Fruit fly (Drosophila melanogaster) whole organism, embryonic: Measurements from ENCODE around the gene Gfat2.
A peak's percentile ranks its signal among the peaks of the same experiment; 100 is the strongest.

ENCODE experiments used
- Abd-B ChIP-seq: fragments of 200-800 bp; sonication (Bioruptor generic); optimal IDR thresholded peaks from 2 replicates; lab custom pipeline; 2018; ENCODE audit warnings: missing biosample characterization, mild to moderate bottlenecking, missing genetic modification characterization, moderate library complexity
- Antp ChIP-seq: fragments of 200-800 bp; sonication (Bioruptor generic); optimal IDR thresholded peaks from 3 replicates; lab custom pipeline; 2016; ENCODE audit warnings: missing biosample characterization, missing genetic modification characterization
- Asciz ChIP-seq: fragments of 200-800 bp; sonication (Bioruptor generic); optimal IDR thresholded peaks from 2 replicates; lab custom pipeline; 2017; ENCODE audit warnings: missing biosample characterization, mild to moderate bottlenecking, missing genetic modification characterization, missing genetic modification reagents
- Atf3 ChIP-seq: fragments of 200-800 bp; sonication (Bioruptor generic); optimal IDR thresholded peaks from 3 replicates; lab custom pipeline; 2016; ENCODE audit warnings: missing biosample characterization, missing genetic modification characterization
- Awh ChIP-seq: fragments of 200-800 bp; sonication (Bioruptor generic); IDR thresholded peaks from 2 replicates; pipeline ENCODE4, ENCODE4 v1.3.6; 2022; ENCODE audit warnings: missing biosample characterization, missing genetic modification characterization
- C15 ChIP-seq: fragments of 200-800 bp; sonication (Bioruptor generic); IDR thresholded peaks from 3 replicates; pipeline ENCODE4 v1.3.6; 2022; ENCODE audit warnings: missing biosample characterization, missing genetic modification characterization
- CG10979 ChIP-seq: fragments of 200-800 bp; sonication (Bioruptor generic); optimal IDR thresholded peaks from 2 replicates; lab custom pipeline; 2018; ENCODE audit warnings: missing biosample characterization, mild to moderate bottlenecking, missing genetic modification characterization, moderate library complexity
- CG11247 ChIP-seq: fragments of 200-800 bp; sonication (Bioruptor generic); IDR thresholded peaks from 2 replicates; pipeline ENCODE4 v1.3.6; 2022; ENCODE audit warnings: missing biosample characterization, missing genetic modification characterization
- CG11398 ChIP-seq: fragments of 200-800 bp; sonication (Bioruptor generic); optimal IDR thresholded peaks from 2 replicates; lab custom pipeline; 2016; ENCODE audit warnings: missing biosample characterization, missing genetic modification characterization
- CG14050 ChIP-seq: fragments of 200-800 bp; sonication (Bioruptor generic); IDR thresholded peaks from 3 replicates; pipeline ENCODE4 v1.3.6; 2022; ENCODE audit warnings: missing biosample characterization, missing genetic modification characterization
- CG1602 ChIP-seq: fragments of 200-800 bp; sonication (Bioruptor generic); optimal IDR thresholded peaks from 3 replicates; lab custom pipeline; 2016; ENCODE audit warnings: missing biosample characterization, missing genetic modification characterization
- CG1647 ChIP-seq: fragments of 200-800 bp; sonication (Bioruptor generic); optimal IDR thresholded peaks from 3 replicates; lab custom pipeline; 2016; ENCODE audit warnings: missing biosample characterization, missing genetic modification characterization
- CG16813 ChIP-seq: fragments of 200-800 bp; sonication (Bioruptor generic); IDR thresholded peaks from 3 replicates; pipeline ENCODE4 v1.3.6; 2022; ENCODE audit warnings: missing biosample characterization, missing genetic modification characterization; ENCODE audit not compliant: partially characterized antibody
- CG18011 ChIP-seq: fragments of 200-800 bp; sonication (Bioruptor generic); optimal IDR thresholded peaks from 2 replicates; lab custom pipeline; 2017; ENCODE audit warnings: missing biosample characterization, missing genetic modification characterization, mild to moderate bottlenecking, moderate library complexity, missing genotype
- CG4424 ChIP-seq: fragments of 200-800 bp; sonication (Bioruptor generic); optimal IDR thresholded peaks from 3 replicates; lab custom pipeline; 2016; ENCODE audit warnings: missing biosample characterization, missing genetic modification characterization
- CG6765 ChIP-seq: fragments of 200-800 bp; sonication (Bioruptor generic); optimal IDR thresholded peaks from 3 replicates; lab custom pipeline; 2017; ENCODE audit warnings: missing biosample characterization, mild to moderate bottlenecking, missing genetic modification characterization
- CG7271 ChIP-seq: fragments of 200-800 bp; sonication (Bioruptor generic); optimal IDR thresholded peaks from 2 replicates; lab custom pipeline; 2018; ENCODE audit warnings: missing biosample characterization, mild to moderate bottlenecking, missing genetic modification characterization, moderate library complexity
- CG7928 ChIP-seq: fragments of 200-800 bp; sonication (Bioruptor generic); optimal IDR thresholded peaks from 2 replicates; lab custom pipeline; 2017; ENCODE audit warnings: missing biosample characterization, mild to moderate bottlenecking, missing genetic modification characterization
- CG7987 ChIP-seq: fragments of 200-800 bp; sonication (Bioruptor generic); optimal IDR thresholded peaks from 2 replicates; lab custom pipeline; 2018; ENCODE audit warnings: missing biosample characterization, mild to moderate bottlenecking, missing genetic modification characterization, moderate library complexity
- CG8290 ChIP-seq, 3 experiments: fragments of 200-800 bp; sonication (Bioruptor generic); optimal IDR thresholded peaks; 2 replicates each; lab custom pipeline; 2016 to 2019; ENCODE audit warnings: missing biosample characterization in 3 of 3, missing genetic modification characterization in 3 of 3, mild to moderate bottlenecking in 2 of 3, moderate library complexity in 1 of 3
- CHES-1-like ChIP-seq: fragments of 200-800 bp; sonication (Bioruptor generic); optimal IDR thresholded peaks from 2 replicates; lab custom pipeline; 2016; ENCODE audit warnings: missing biosample characterization, missing genetic modification characterization
- Dbx ChIP-seq: fragments of 200-800 bp; sonication (Bioruptor generic); IDR thresholded peaks from 3 replicates; pipeline ENCODE4 v1.3.6; 2022; ENCODE audit warnings: missing biosample characterization, missing genetic modification characterization
- Elba2 ChIP-seq: fragments of 200-800 bp; sonication (Bioruptor generic); optimal IDR thresholded peaks from 3 replicates; lab custom pipeline; 2016; ENCODE audit warnings: missing biosample characterization, missing genetic modification characterization
- Fer2 ChIP-seq: fragments of 200-800 bp; sonication (Bioruptor generic); optimal IDR thresholded peaks from 2 replicates; lab custom pipeline; 2018; ENCODE audit warnings: missing biosample characterization, mild to moderate bottlenecking, missing genetic modification characterization, moderate library complexity
- Lhr ChIP-seq: fragments of 200-800 bp; sonication (Bioruptor generic); optimal IDR thresholded peaks from 3 replicates; lab custom pipeline; 2017; ENCODE audit warnings: mild to moderate bottlenecking, missing biosample characterization, missing genetic modification reagents, missing genetic modification characterization
- Lim3 ChIP-seq: fragments of 200-800 bp; sonication (Bioruptor generic); IDR thresholded peaks from 2 replicates; pipeline ENCODE4 v1.3.6; 2022; ENCODE audit warnings: missing biosample characterization, missing genetic modification characterization
- MESR4 ChIP-seq: fragments of 200-800 bp; sonication (Bioruptor generic); optimal IDR thresholded peaks from 2 replicates; lab custom pipeline; 2018; ENCODE audit warnings: missing biosample characterization, mild to moderate bottlenecking, missing genetic modification characterization, moderate library complexity
- PHDP ChIP-seq: fragments of 200-800 bp; sonication (Bioruptor generic); optimal IDR thresholded peaks from 3 replicates; lab custom pipeline; 2018; ENCODE audit warnings: missing biosample characterization, mild to moderate bottlenecking, missing genetic modification characterization, moderate library complexity
- Rx ChIP-seq: fragments of 200-800 bp; sonication (Bioruptor generic); IDR thresholded peaks from 2 replicates; pipeline ENCODE4 v1.3.6; 2022; ENCODE audit warnings: missing biosample characterization, missing genetic modification characterization
- Side ChIP-seq: fragments of 200-800 bp; sonication (Bioruptor generic); optimal IDR thresholded peaks from 2 replicates; lab custom pipeline; 2016; ENCODE audit warnings: missing biosample characterization, missing genetic modification characterization
- Sry-δ ChIP-seq: fragments of 200-800 bp; sonication (Bioruptor generic); optimal IDR thresholded peaks from 2 replicates; lab custom pipeline; 2016; ENCODE audit warnings: missing biosample characterization, missing genetic modification characterization
- YL-1 ChIP-seq: fragments of 200-800 bp; sonication (Bioruptor generic); optimal IDR thresholded peaks from 3 replicates; lab custom pipeline; 2017; ENCODE audit warnings: missing biosample characterization, mild to moderate bottlenecking, missing genetic modification characterization
- ab ChIP-seq: fragments of 200-800 bp; sonication (Bioruptor generic); optimal IDR thresholded peaks from 2 replicates; lab custom pipeline; 2016; ENCODE audit warnings: missing biosample characterization, missing genetic modification characterization
- amos ChIP-seq: fragments of 200-800 bp; sonication (Bioruptor generic); IDR thresholded peaks from 2 replicates; pipeline ENCODE4 v1.3.6; 2022; ENCODE audit warnings: missing biosample characterization, missing genetic modification characterization; ENCODE audit not compliant: partially characterized antibody
- caup ChIP-seq: fragments of 200-800 bp; sonication (Bioruptor generic); optimal IDR thresholded peaks from 3 replicates; lab custom pipeline; 2017; ENCODE audit warnings: missing biosample characterization, mild to moderate bottlenecking, missing genetic modification characterization, moderate library complexity; ENCODE audit not compliant: severe bottlenecking
- gcm ChIP-seq: fragments of 200-800 bp; sonication (Bioruptor generic); optimal IDR thresholded peaks from 2 replicates; lab custom pipeline; 2019; ENCODE audit warnings: missing biosample characterization, mild to moderate bottlenecking, missing genetic modification characterization, moderate library complexity
- grn ChIP-seq: fragments of 200-800 bp; sonication (Bioruptor generic); optimal IDR thresholded peaks from 3 replicates; lab custom pipeline; 2017; ENCODE audit warnings: missing biosample characterization, missing genetic modification characterization
- gro ChIP-seq: fragments of 200-800 bp; sonication (Bioruptor generic); optimal IDR thresholded peaks from 2 replicates; lab custom pipeline; 2016; ENCODE audit warnings: missing biosample characterization, missing genetic modification characterization
- h ChIP-seq: fragments of >200 bp; optimal IDR thresholded peaks from 2 replicates; lab custom pipeline; 2017
- jing ChIP-seq: fragments of 200-800 bp; sonication (Bioruptor generic); optimal IDR thresholded peaks from 2 replicates; lab custom pipeline; 2018; ENCODE audit warnings: missing biosample characterization, mild to moderate bottlenecking, missing genetic modification characterization
- lov ChIP-seq, 2 experiments: fragments of 200-800 bp in 1 of 2; fragments of >200 bp in 1 of 2; sonication (Bioruptor generic) in 1 of 2; IDR thresholded peaks in 1 of 2; optimal IDR thresholded peaks in 1 of 2; 2 replicates in 1 of 2; 3 replicates in 1 of 2; pipeline versions ENCODE4 v1.3.6 to Lab custom; 2017 to 2022; ENCODE audit warnings: missing biosample characterization in 1 of 2, missing genetic modification characterization in 1 of 2
- pzg ChIP-seq: fragments of 200-800 bp; sonication (Bioruptor generic); optimal IDR thresholded peaks from 3 replicates; lab custom pipeline; 2018; ENCODE audit warnings: missing biosample characterization, mild to moderate bottlenecking, missing genetic modification characterization, moderate library complexity
- sd ChIP-seq: fragments of 200-800 bp; sonication (Bioruptor generic); optimal IDR thresholded peaks from 3 replicates; lab custom pipeline; 2018; ENCODE audit warnings: missing biosample characterization, mild to moderate bottlenecking, missing genetic modification characterization, moderate library complexity
- so ChIP-seq: fragments of 200-800 bp; sonication (Bioruptor generic); IDR thresholded peaks from 3 replicates; pipeline ENCODE4 v1.3.6; 2022; ENCODE audit warnings: missing biosample characterization, missing genetic modification characterization
- tap ChIP-seq: fragments of 200-800 bp; optimal IDR thresholded peaks from 3 replicates; lab custom pipeline; 2019; ENCODE audit warnings: missing biosample characterization, mild to moderate bottlenecking, missing genetic modification characterization, moderate library complexity
- ttk ChIP-seq: fragments of 200-800 bp; sonication (Bioruptor generic); IDR thresholded peaks from 2 replicates; pipeline ENCODE4 v2.1.2; 2022; ENCODE audit warnings: missing biosample characterization, missing genetic modification characterization
- usp ChIP-seq: fragments of >200 bp; optimal IDR thresholded peaks from 2 replicates; lab custom pipeline; 2017; ENCODE audit warnings: missing biosample characterization, missing genetic modification characterization
- yki ChIP-seq: fragments of >200 bp; optimal IDR thresholded peaks from 3 replicates; lab custom pipeline; 2018
- zfh1 ChIP-seq: fragments of 200-800 bp; sonication (Bioruptor generic); IDR thresholded peaks from 3 replicates; pipeline ENCODE4 v1.3.6; 2022; ENCODE audit warnings: missing biosample characterization, missing genetic modification characterization

The Gfat2 gene

dm6 chr3R:28335462-28335998, 4.0 kb downstream of the Gfat2 start (continued):
- TF ChIP-seq tap (tag; lab: Kevin White, UChicago) (peak; percentile 34), zfh1 (GFP tag; lab: Robert Waterston, UW) (peak; percentile 79), grn (GFP tag; lab: Kevin White, UChicago) (peak; percentile 44), h (lab: Kevin White, UChicago) (no peak), so (GFP tag; lab: Robert Waterston, UW) (no peak; the same call in 2 of the 3 replicates), jing (GFP tag; lab: Kevin White, UChicago) (peak; percentile 38), Sry-δ (GFP tag; lab: Kevin White, UChicago) (peak; percentile 64), C15 (no peak), pzg (peak; percentile 77), Antp (GFP tag; lab: Kevin White, UChicago) (peak; percentile 87), usp (GFP tag; lab: Kevin White, UChicago) (no peak), CG7271 (tag; lab: Kevin White, UChicago) (peak; percentile 53), CG7987 (peak; percentile 57), caup (peak; percentile 75), Rx (GFP tag; lab: Robert Waterston, UW) (peak; percentile 39; the same call in 1 of the 2 replicates), Asciz (peak; percentile 51), sd (tag; lab: Kevin White, UChicago) (peak; percentile 81), Lhr (peak; percentile 71), CG10979 (tag; lab: Kevin White, UChicago) (peak; percentile 72), Awh (GFP tag; lab: Robert Waterston, UW) (no peak), ttk (GFP tag; lab: Robert Waterston, UW) (peak; percentile 51; the same call in 1 of the 2 replicates), MESR4 (GFP tag; lab: Kevin White, UChicago) (peak; percentile 55), amos (peak; percentile 30; the same call in 1 of the 2 replicates), Lim3 (GFP tag; lab: Robert Waterston, UW) (no peak), PHDP (tag; lab: Kevin White, UChicago) (peak; percentile 62), CG14050 (GFP tag; lab: Robert Waterston, UW) (peak; percentile 28; the same call in 1 of the 3 replicates), gcm (GFP tag; lab: Kevin White, UChicago) (peak; percentile 69), YL-1 (GFP tag; lab: Kevin White, UChicago) (peak; percentile 90), Atf3 (GFP tag; lab: Kevin White, UChicago) (peak; percentile 71), CG1647 (GFP tag; lab: Kevin White, UChicago) (peak; percentile 61), CG11398 (GFP tag; lab: Kevin White, UChicago) (peak; percentile 69), Dbx (GFP tag; lab: Robert Waterston, UW) (peak; percentile 70; the same call in 2 of the 3 replicates), Abd-B (peak; percentile 68), CG4424 (peak; percentile 79), CHES-1-like (GFP tag; lab: Kevin White, UChicago) (peak; percentile 85), ab (GFP tag; lab: Kevin White, UChicago) (peak; percentile 52), yki (lab: Kevin White, UChicago) (no peak), lov (optimal IDR thresholded peaks at IDR 0.05; lab: Kevin White, UChicago) (no peak), lov (GFP tag; IDR thresholded peaks at IDR 0.05; lab: Robert Waterston, UW) (peak; percentile 49; the same call in 1 of the 3 replicates), CG7928 (GFP tag; lab: Kevin White, UChicago) (peak; percentile 99), CG16813 (peak; percentile 27; the same call in 1 of the 3 replicates), CG11247 (GFP tag; lab: Robert Waterston, UW) (peak; percentile 39), CG1602 (GFP tag; lab: Kevin White, UChicago) (peak; percentile 65), CG6765 (GFP tag; lab: Kevin White, UChicago) (peak; percentile 62), Side (GFP tag; lab: Kevin White, UChicago) (peak; percentile 78), CG8290 (GFP tag; optimal IDR thresholded peaks at IDR 0.05; lab: Kevin White, UChicago) (peak; percentile 63), CG8290 (tag; optimal IDR thresholded peaks at IDR 0.05; lab: Kevin White, UChicago) (peak; percentile 31 to 72), Fer2 (tag; lab: Kevin White, UChicago) (peak; percentile 48), CG18011 (peak; percentile 48), Elba2 (GFP tag; lab: Kevin White, UChicago) (peak; percentile 0), gro (peak; percentile 75)
